Fruit fly (Drosophila melanogaster) whole organism: ENCODE data around the gene Bre1.

Experiments
- EcR ChIP-seq, 2 experiments: fragments of >200 bp; optimal IDR thresholded peaks; 2 replicates each; lab custom pipeline; 2017; ENCODE audit warnings: missing biosample characterization in 2 of 2, missing genetic modification characterization in 2 of 2, missing genetic modification reagents in 2 of 2
- pan ChIP-seq: fragments of >200 bp; optimal IDR thresholded peaks from 2 replicates; lab custom pipeline; 2017

DNA sequence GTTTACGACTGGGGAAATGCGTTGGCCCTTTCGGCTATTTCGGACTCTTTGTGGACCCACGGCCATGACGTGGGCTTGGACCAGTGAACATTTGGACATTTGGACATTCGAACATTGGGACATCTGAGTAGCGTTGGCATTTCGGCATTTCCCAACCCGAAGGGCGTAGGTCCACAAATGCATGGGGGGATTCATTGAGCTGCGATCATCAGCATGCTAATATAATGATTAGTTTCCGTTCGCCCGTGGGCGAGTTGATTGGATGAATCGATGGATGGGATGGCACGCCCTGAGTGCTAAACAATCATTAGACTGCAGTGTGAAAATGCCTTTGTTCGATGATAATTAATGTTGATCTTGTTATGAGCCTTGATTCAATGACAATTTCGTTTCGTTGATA, 6.5 kb downstream of the Bre1 start:
- TF ChIP-seq EcR (GFP tag; optimal IDR thresholded peaks at IDR 0.05; lab: Kevin White, UChicago) (no peak), pan (lab: Kevin White, UChicago) (no peak)
